Worm (Caenorhabditis elegans) whole organism, early embryonic: Measurements from ENCODE around the gene luc-7L.
A peak's percentile ranks its signal among the peaks of the same experiment; 100 is the strongest.

ENCODE experiments used
- B0310.2 ChIP-seq: sonication (generic microtip); optimal IDR thresholded peaks from 2 replicates; lab custom pipeline; 2016; ENCODE audit warnings: mild to moderate bottlenecking, missing genetic modification characterization, missing compliant biosample characterization
- F13C5.2 ChIP-seq: sonication (generic microtip); optimal IDR thresholded peaks from 2 replicates; lab custom pipeline; 2017; ENCODE audit warnings: mild to moderate bottlenecking, missing genetic modification characterization, inconsistent platforms, missing compliant biosample characterization
- aly-1 ChIP-seq: sonication (generic microtip); optimal IDR thresholded peaks from 2 replicates; lab custom pipeline; 2016; ENCODE audit warnings: missing genetic modification characterization, missing compliant biosample characterization
- ama-1 ChIP-seq: fragments of 150-350 bp; optimal IDR thresholded peaks from 2 replicates; lab custom pipeline; 2014
- ceh-13 ChIP-seq: fragments of 200-800 bp; sonication (Bioruptor generic); optimal IDR thresholded peaks from 2 replicates; lab custom pipeline; 2018; ENCODE audit warnings: mild to moderate bottlenecking, missing genetic modification characterization, missing compliant biosample characterization
- ceh-36 ChIP-seq: sonication (generic microtip); optimal IDR thresholded peaks from 2 replicates; lab custom pipeline; 2016; ENCODE audit warnings: missing genetic modification characterization, inconsistent platforms, missing compliant biosample characterization
- ets-7 ChIP-seq: sonication (generic microtip); optimal IDR thresholded peaks from 2 replicates; lab custom pipeline; 2016; ENCODE audit warnings: missing genotype, missing genetic modification characterization, missing compliant biosample characterization
- flt-1 ChIP-seq: fragments of 200-800 bp; sonication (Bioruptor generic); IDR thresholded peaks from 2 replicates; pipeline ENCODE4 v1.3.6; 2022; ENCODE audit warnings: missing genetic modification characterization, missing compliant biosample characterization
- hmbx-1 ChIP-seq: sonication (generic microtip); optimal IDR thresholded peaks from 2 replicates; lab custom pipeline; 2016; ENCODE audit warnings: mild to moderate bottlenecking, missing genetic modification characterization, missing compliant biosample characterization
- hmg-4 ChIP-seq: fragments of 200-800 bp; sonication (Bioruptor generic); optimal IDR thresholded peaks from 2 replicates; lab custom pipeline; 2018; ENCODE audit warnings: mild to moderate bottlenecking, missing genetic modification characterization, missing compliant biosample characterization
- hnd-1 ChIP-seq: sonication (generic microtip); optimal IDR thresholded peaks from 2 replicates; lab custom pipeline; 2016; ENCODE audit warnings: missing genetic modification characterization, missing compliant biosample characterization
- pes-1 ChIP-seq: fragments of 200-800 bp; sonication (Bioruptor generic); IDR thresholded peaks from 2 replicates; pipeline ENCODE4 v1.3.6; 2022; ENCODE audit warnings: missing genetic modification reagents, missing genetic modification characterization, missing compliant biosample characterization
- scrt-1 ChIP-seq: fragments of 200-800 bp; sonication (Bioruptor generic); IDR thresholded peaks from 2 replicates; pipeline ENCODE4 v1.3.6; 2022; ENCODE audit warnings: missing genetic modification characterization, missing compliant biosample characterization
- sea-1 ChIP-seq: fragments of 200-800 bp; sonication (Bioruptor generic); conservative IDR thresholded peaks from 2 replicates; pipeline ENCODE4 v1.3.6; 2022; ENCODE audit warnings: missing genetic modification characterization, missing compliant biosample characterization
- tbx-11 ChIP-seq: fragments of 200-800 bp; sonication (Bioruptor generic); IDR thresholded peaks from 2 replicates; pipeline ENCODE4 v1.3.6; 2022; ENCODE audit warnings: missing genetic modification characterization, missing compliant biosample characterization
- tbx-37 ChIP-seq: fragments of 200-800 bp; sonication (Bioruptor generic); conservative IDR thresholded peaks from 2 replicates; pipeline ENCODE4 v1.3.6; 2022; ENCODE audit warnings: missing genetic modification reagents, missing genetic modification characterization, missing compliant biosample characterization
- tra-4 ChIP-seq: sonication (generic microtip); optimal IDR thresholded peaks from 2 replicates; lab custom pipeline; 2017; ENCODE audit warnings: missing genetic modification characterization, missing compliant biosample characterization

The luc-7L gene

DNA sequence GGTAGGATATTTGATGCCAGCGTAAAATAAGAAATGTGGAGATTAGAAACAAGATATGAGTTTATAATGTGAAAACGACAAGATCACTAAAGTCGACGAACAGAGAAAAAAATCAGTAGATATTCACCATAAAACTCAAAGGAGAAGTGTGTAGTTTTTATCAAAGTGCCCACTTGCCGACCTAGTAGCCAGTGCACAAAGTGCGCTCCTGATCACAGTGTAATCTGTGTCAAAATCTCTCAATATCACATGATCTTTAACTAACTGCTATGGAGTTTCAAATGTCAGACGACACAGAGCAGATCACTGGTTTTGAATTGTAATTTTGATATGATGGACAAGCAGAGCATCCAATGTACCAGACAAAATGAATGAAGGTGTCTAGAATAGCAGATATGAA is 13.2 kb upstream of the luc-7L start:
- TF ChIP-seq F13C5.2 (no peak), sea-1 (GFP tag; lab: Robert Waterston, UW) (no peak), ceh-13 (no peak), B0310.2 (tag; lab: Kevin White, UChicago) (no peak), hnd-1 (tag; lab: Kevin White, UChicago) (no peak), hmg-4 (GFP tag; lab: Kevin White, UChicago) (no peak), tbx-37 (GFP tag; lab: Robert Waterston, UW) (no peak), tra-4 (tag; lab: Kevin White, UChicago) (no peak), ets-7 (tag; lab: Kevin White, UChicago) (no peak), aly-1 (tag; lab: Kevin White, UChicago) (no peak), hmbx-1 (no peak), ceh-36 (no peak), flt-1 (GFP tag; lab: Robert Waterston, UW) (no peak), ama-1 (no peak), scrt-1 (GFP tag; lab: Robert Waterston, UW) (no peak), pes-1 (no peak)

DNA sequence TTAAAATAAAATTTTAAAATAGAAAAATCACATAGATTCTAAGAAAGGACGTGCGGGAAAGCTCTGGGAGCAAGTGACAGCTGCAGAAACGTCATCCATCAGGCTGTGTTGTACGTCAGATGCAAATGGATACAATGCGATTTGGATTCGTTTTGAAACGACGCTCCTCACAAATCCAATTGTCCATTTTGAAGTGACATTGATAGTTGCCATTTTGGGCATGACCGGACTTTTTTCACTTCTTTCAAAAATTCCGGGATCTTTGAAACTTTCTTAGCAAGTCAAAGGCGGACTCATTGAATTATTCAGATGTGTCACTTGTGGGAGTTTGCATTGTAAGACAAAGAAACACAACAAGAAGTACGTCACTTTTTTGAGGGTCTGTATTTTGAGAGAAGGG is 11.8 kb upstream of the luc-7L start:
- no peak for TF ChIP-seq tra-4 (tag; lab: Kevin White, UChicago)
- TF ChIP-seq hmbx-1, result no peak

DNA sequence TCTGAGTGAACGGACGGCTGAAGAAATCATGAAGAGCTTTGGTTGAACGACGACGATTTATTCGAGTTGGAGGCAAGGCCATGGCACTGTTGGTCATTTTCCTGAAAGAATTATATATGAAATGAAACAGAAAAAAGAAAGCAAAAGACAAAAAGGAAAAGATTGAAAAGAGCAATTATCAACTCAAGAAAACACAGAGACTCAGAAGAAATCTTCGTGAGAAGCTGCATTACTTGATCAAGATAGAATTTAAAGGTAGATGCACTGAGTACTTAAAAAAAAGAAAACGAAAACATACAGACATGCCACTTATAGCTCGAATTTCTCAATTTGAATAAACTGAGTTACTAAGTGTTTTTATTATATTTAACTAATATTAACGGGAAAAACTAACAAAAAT is 11.2 kb upstream of the luc-7L start, which contains the start of gene cpna-5:
Gene cpna-5, minus strand, starts transcription at position 101 of the 400 bp plus-strand sequence.
- TF ChIP-seq tbx-37 (GFP tag; lab: Robert Waterston, UW) (no peak), tbx-11 (GFP tag; lab: Robert Waterston, UW) (no peak), scrt-1 (GFP tag; lab: Robert Waterston, UW) (no peak), ama-1 (no peak), F13C5.2 (no peak), ceh-36 (no peak), B0310.2 (tag; lab: Kevin White, UChicago) (no peak), hmg-4 (GFP tag; lab: Kevin White, UChicago) (no peak), sea-1 (GFP tag; lab: Robert Waterston, UW) (no peak)

DNA sequence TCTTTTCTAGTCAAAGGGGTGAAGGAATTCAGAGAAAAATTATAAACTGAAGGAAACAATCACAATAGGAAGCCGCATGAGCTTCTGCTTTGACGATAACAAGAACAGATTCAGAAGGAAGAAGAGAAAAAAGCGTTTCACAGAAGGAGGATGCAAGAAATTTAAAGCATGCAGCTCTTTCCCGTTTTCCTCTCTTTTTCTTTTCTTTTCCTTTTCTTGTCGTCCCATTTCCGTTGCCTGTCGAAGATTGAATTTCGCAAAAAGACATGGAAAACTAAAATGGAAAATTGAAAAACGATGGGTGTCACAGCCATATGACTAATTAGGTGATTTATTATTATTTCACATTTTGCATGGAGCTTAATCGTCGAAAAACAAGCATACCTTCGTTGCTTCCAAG is 8.8 kb upstream of the luc-7L start:
- no peak for TF ChIP-seq sea-1 (GFP tag; lab: Robert Waterston, UW)
- TF ChIP-seq scrt-1 (GFP tag; lab: Robert Waterston, UW), result no peak
- TF ChIP-seq pes-1, result no peak

DNA sequence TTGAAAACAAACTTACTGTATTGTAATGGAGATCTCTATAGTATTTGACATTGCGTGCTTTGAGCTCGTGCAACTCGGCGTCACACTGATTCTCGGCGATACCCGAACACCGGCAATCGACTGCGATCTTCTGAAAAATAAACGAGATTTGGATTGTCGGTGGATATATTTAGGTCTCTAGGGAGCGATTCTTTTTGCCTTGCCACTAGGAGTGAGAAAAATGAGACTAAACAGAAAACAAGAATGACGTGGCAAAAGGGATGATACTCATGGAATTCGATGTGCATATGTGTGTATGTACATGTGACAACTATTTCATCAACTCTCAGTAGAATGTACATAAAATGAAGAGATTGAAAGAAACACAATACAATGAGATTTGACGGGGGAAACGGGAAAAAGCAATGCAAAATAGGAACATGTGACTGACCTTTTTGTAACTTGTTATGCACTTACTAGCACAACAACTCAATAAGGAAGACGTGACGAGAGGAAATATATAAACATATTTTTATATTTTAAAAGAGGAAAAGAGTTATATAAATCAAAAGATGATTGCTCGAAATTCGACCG is 7.4 kb upstream of the luc-7L start:
- no peak for TF ChIP-seq tra-4 (tag; lab: Kevin White, UChicago)

DNA sequence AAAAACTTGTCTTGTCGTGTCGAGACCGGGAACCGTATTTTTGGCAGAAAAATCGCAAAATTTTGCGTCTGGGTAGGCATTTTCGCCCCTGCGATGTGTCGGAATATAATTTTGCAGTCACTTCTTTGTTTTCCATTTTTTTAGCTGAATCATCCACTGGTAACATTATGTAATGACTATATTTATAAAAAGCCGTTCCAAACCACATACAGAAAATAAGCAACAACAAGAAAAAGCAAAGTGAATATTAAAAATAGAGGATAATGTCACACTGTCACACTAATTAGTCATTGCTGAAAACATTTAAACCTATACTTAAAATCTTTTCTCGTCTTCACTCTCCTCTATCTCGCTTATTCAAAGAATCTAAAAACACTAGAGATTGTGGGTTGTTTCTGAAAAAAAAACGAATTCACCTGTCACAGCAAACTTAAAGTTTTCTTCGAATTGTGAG is 2.0 kb upstream of the luc-7L start, which contains the start of gene sre-1:
Gene sre-1, plus strand, starts transcription at position 404 of the 454 bp plus-strand sequence.
- TF ChIP-seq tbx-11 (GFP tag; lab: Robert Waterston, UW) (no peak), ama-1 (no peak), hmbx-1 (no peak), scrt-1 (GFP tag; lab: Robert Waterston, UW) (no peak), tbx-37 (GFP tag; lab: Robert Waterston, UW) (no peak), hnd-1 (tag; lab: Kevin White, UChicago) (no peak), tra-4 (tag; lab: Kevin White, UChicago) (no peak), ceh-36 (no peak), B0310.2 (tag; lab: Kevin White, UChicago) (no peak), sea-1 (GFP tag; lab: Robert Waterston, UW) (no peak), aly-1 (tag; lab: Kevin White, UChicago) (no peak), ets-7 (tag; lab: Kevin White, UChicago) (no peak), ceh-13 (no peak), hmg-4 (GFP tag; lab: Kevin White, UChicago) (no peak), pes-1 (no peak)

DNA sequence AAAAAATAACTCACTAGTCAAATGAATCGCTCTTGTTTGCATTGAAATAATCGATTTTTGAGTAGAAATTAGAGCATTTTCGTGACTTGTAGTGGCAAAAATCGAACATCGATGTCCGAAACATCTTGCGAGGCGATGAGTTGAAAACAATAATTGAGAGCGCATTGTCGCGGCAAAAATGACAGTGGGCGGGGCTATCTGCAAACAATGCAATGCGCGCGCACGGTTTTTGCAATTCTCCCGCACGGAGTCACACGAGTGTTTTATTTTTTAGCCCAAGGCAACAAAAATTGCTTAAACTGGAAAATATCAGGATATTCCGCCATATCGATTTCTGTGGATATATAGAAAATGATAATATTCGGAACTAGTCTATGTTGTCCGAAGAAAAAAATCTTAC is 1.3 kb upstream of the luc-7L start, which contains the start of gene B0495.9:
Gene B0495.9, minus strand, starts transcription at position 171 of the 400 bp plus-strand sequence.
- TF ChIP-seq tbx-11 (GFP tag; lab: Robert Waterston, UW) (peak; percentile 84), ama-1 (no peak), hnd-1 (tag; lab: Kevin White, UChicago) (peak; percentile 77), tbx-37 (GFP tag; lab: Robert Waterston, UW) (peak; percentile 81), hmbx-1 (peak; percentile 49), ceh-36 (peak; percentile 77), sea-1 (GFP tag; lab: Robert Waterston, UW) (peak; percentile 91), flt-1 (GFP tag; lab: Robert Waterston, UW) (peak; percentile 85), hmg-4 (GFP tag; lab: Kevin White, UChicago) (peak; percentile 91), B0310.2 (tag; lab: Kevin White, UChicago) (peak; percentile 76), ets-7 (tag; lab: Kevin White, UChicago) (peak; percentile 91), tra-4 (tag; lab: Kevin White, UChicago) (peak; percentile 66), F13C5.2 (peak; percentile 95), pes-1 (peak; percentile 91), scrt-1 (GFP tag; lab: Robert Waterston, UW) (peak; percentile 90), aly-1 (tag; lab: Kevin White, UChicago) (peak; percentile 83), ceh-13 (peak; percentile 80)

DNA sequence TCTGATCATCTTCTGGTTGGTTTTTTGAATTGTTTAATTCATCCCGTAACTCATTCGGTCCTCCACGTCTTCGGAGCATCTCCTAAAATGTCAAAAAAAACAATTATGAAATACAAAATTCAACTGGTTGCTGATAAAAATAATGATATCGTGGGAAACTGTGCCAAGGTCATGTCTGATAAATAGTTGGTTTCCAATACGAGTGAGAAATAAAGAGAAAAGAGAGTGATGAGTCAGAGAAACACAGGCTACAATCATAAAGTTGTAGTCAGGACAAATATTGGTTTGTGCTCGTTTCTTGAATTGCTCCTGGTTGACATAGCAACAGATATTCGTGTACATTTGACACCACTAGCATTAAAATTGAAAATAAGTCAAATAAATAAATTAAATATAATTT is 2.1 kb downstream of the luc-7L start, which contains the start of gene B0495.7:
Gene B0495.7, minus strand, starts transcription at position 82 of the 400 bp plus-strand sequence.
- TF ChIP-seq ets-7 (tag; lab: Kevin White, UChicago) (no peak), ama-1 (no peak), tra-4 (tag; lab: Kevin White, UChicago) (no peak), aly-1 (tag; lab: Kevin White, UChicago) (no peak), sea-1 (GFP tag; lab: Robert Waterston, UW) (no peak), hmbx-1 (no peak), tbx-11 (GFP tag; lab: Robert Waterston, UW) (no peak), B0310.2 (tag; lab: Kevin White, UChicago) (no peak), ceh-36 (no peak), hnd-1 (tag; lab: Kevin White, UChicago) (no peak), tbx-37 (GFP tag; lab: Robert Waterston, UW) (no peak), hmg-4 (GFP tag; lab: Kevin White, UChicago) (no peak), scrt-1 (GFP tag; lab: Robert Waterston, UW) (no peak), flt-1 (GFP tag; lab: Robert Waterston, UW) (no peak), F13C5.2 (no peak), ceh-13 (no peak), pes-1 (no peak)
